Fruit fly (Drosophila melanogaster) whole organism, embryonic: Measurements from ENCODE around the gene CG13075.
A peak's percentile ranks its signal among the peaks of the same experiment; 100 is the strongest.

Experiments
- Ada2b ChIP-seq: fragments of 200-800 bp; sonication (Bioruptor generic); IDR thresholded peaks from 2 replicates; pipeline ENCODE4 v1.3.6; 2022; ENCODE audit warnings: missing biosample characterization, missing genetic modification characterization
- Aef1 ChIP-seq: fragments of 200-800 bp; sonication (Bioruptor generic); IDR thresholded peaks from 3 replicates; pipeline ENCODE4 v1.3.6; 2022; ENCODE audit warnings: missing biosample characterization, missing genetic modification characterization
- Atf6 ChIP-seq: fragments of 200-800 bp; sonication (Bioruptor generic); IDR thresholded peaks from 2 replicates; pipeline ENCODE4 v1.3.6; 2022; ENCODE audit warnings: missing biosample characterization, missing genetic modification characterization
- CG12744 ChIP-seq: fragments of 200-800 bp; sonication (Bioruptor generic); optimal IDR thresholded peaks from 2 replicates; lab custom pipeline; 2016; ENCODE audit warnings: missing biosample characterization, missing genetic modification characterization
- CG13296 ChIP-seq: fragments of 200-800 bp; sonication (Bioruptor generic); optimal IDR thresholded peaks from 3 replicates; lab custom pipeline; 2018; ENCODE audit warnings: missing biosample characterization, mild to moderate bottlenecking, missing genetic modification characterization
- CG14441 ChIP-seq: fragments of 200-800 bp; sonication (Bioruptor generic); IDR thresholded peaks from 2 replicates; pipeline ENCODE4 v1.3.6; 2022; ENCODE audit warnings: missing biosample characterization, missing genetic modification characterization
- CG15011 ChIP-seq: fragments of 200-800 bp; sonication (Bioruptor generic); optimal IDR thresholded peaks from 3 replicates; lab custom pipeline; 2018; ENCODE audit warnings: missing biosample characterization, mild to moderate bottlenecking, missing genetic modification characterization
- CG15269 ChIP-seq: fragments of 200-800 bp; sonication (Bioruptor generic); optimal IDR thresholded peaks from 2 replicates; lab custom pipeline; 2018; ENCODE audit warnings: missing biosample characterization, mild to moderate bottlenecking, missing genetic modification characterization, moderate library complexity
- CG1529 ChIP-seq: fragments of 200-800 bp; sonication (Bioruptor generic); optimal IDR thresholded peaks from 3 replicates; lab custom pipeline; 2018; ENCODE audit warnings: missing biosample characterization, missing genetic modification characterization
- CG16779 ChIP-seq: fragments of 200-800 bp; sonication (Bioruptor generic); IDR thresholded peaks from 2 replicates; pipeline ENCODE4 v1.3.6; 2022; ENCODE audit warnings: missing biosample characterization, missing genetic modification characterization
- CG17361 ChIP-seq: fragments of 200-800 bp; sonication (Bioruptor generic); IDR thresholded peaks from 3 replicates; pipeline ENCODE4 v1.3.6; 2022; ENCODE audit warnings: missing biosample characterization, missing genetic modification characterization
- CG2678 ChIP-seq: fragments of 200-800 bp; sonication (Bioruptor generic); optimal IDR thresholded peaks from 3 replicates; lab custom pipeline; 2019; ENCODE audit warnings: missing biosample characterization, mild to moderate bottlenecking, missing genetic modification characterization, moderate library complexity
- CG33557 ChIP-seq: fragments of 200-800 bp; sonication (Bioruptor generic); optimal IDR thresholded peaks from 2 replicates; lab custom pipeline; 2019; ENCODE audit warnings: missing biosample characterization, mild to moderate bottlenecking, missing genetic modification characterization, moderate library complexity
- CG4617 ChIP-seq: fragments of 200-800 bp; sonication (Bioruptor generic); optimal IDR thresholded peaks from 3 replicates; lab custom pipeline; 2016; ENCODE audit warnings: missing biosample characterization, missing genetic modification characterization, borderline replicate concordance
- CG6683 ChIP-seq: fragments of 200-800 bp; sonication (Bioruptor generic); optimal IDR thresholded peaks from 2 replicates; lab custom pipeline; 2017; ENCODE audit warnings: missing biosample characterization, mild to moderate bottlenecking, missing genetic modification characterization, missing genetic modification reagents
- CG6854 ChIP-seq: fragments of 200-800 bp; sonication (Bioruptor generic); optimal IDR thresholded peaks from 3 replicates; lab custom pipeline; 2017; ENCODE audit warnings: missing biosample characterization, mild to moderate bottlenecking, missing genetic modification characterization
- CG7786 ChIP-seq: fragments of 200-800 bp; sonication (Bioruptor generic); optimal IDR thresholded peaks from 2 replicates; lab custom pipeline; 2016; ENCODE audit warnings: missing biosample characterization, missing genetic modification characterization
- CG8089 ChIP-seq: fragments of 200-800 bp; sonication (Bioruptor generic); optimal IDR thresholded peaks from 3 replicates; lab custom pipeline; 2016; ENCODE audit warnings: missing biosample characterization, missing genetic modification characterization
- CG9932 ChIP-seq: fragments of 200-800 bp; sonication (Bioruptor generic); IDR thresholded peaks from 2 replicates; pipeline ENCODE4 v1.3.6; 2022; ENCODE audit warnings: missing biosample characterization, missing genetic modification characterization
- D ChIP-seq, 2 experiments: fragments of 200-800 bp in 1 of 2; fragments of >200 bp in 1 of 2; sonication (Bioruptor generic) in 1 of 2; optimal IDR thresholded peaks; 2 replicates in 1 of 2; 3 replicates in 1 of 2; lab custom pipeline; 2017; ENCODE audit warnings: mild to moderate bottlenecking in 1 of 2, missing biosample characterization in 1 of 2, missing genetic modification characterization in 1 of 2, missing genetic modification reagents in 1 of 2
- Fer1 ChIP-seq: fragments of 200-800 bp; sonication (Bioruptor generic); optimal IDR thresholded peaks from 2 replicates; lab custom pipeline; 2017; ENCODE audit warnings: missing biosample characterization, mild to moderate bottlenecking, missing genetic modification characterization
- Kr ChIP-seq: fragments of 200-800 bp; sonication (Bioruptor generic); optimal IDR thresholded peaks from 2 replicates; lab custom pipeline; 2017; ENCODE audit warnings: missing biosample characterization, mild to moderate bottlenecking, missing genetic modification characterization
- MTF-1 ChIP-seq: fragments of 200-800 bp; sonication (Bioruptor generic); optimal IDR thresholded peaks from 2 replicates; lab custom pipeline; 2018; ENCODE audit warnings: missing biosample characterization, mild to moderate bottlenecking, missing genetic modification characterization, borderline replicate concordance
- Mad ChIP-seq: fragments of 200-800 bp; sonication (Bioruptor generic); optimal IDR thresholded peaks from 2 replicates; lab custom pipeline; 2016; ENCODE audit warnings: missing biosample characterization, missing genetic modification characterization
- Myb ChIP-seq: fragments of 200-800 bp; sonication (Bioruptor generic); optimal IDR thresholded peaks from 2 replicates; lab custom pipeline; 2016; ENCODE audit warnings: missing biosample characterization, missing genetic modification characterization
- Oaz ChIP-seq: fragments of 200-800 bp; sonication (Bioruptor generic); IDR thresholded peaks from 2 replicates; pipeline ENCODE4 v1.3.6; 2022; ENCODE audit warnings: missing biosample characterization, missing genetic modification characterization
- Scr ChIP-seq: fragments of 200-800 bp; sonication (Bioruptor generic); IDR thresholded peaks from 2 replicates; pipeline ENCODE4 v1.3.6; 2022; ENCODE audit warnings: missing biosample characterization, missing genetic modification characterization; ENCODE audit not compliant: partially characterized antibody
- Spps ChIP-seq: fragments of 200-800 bp; sonication (Bioruptor generic); optimal IDR thresholded peaks from 2 replicates; lab custom pipeline; 2018; ENCODE audit warnings: missing biosample characterization, mild to moderate bottlenecking, missing genetic modification characterization
- Ssrp ChIP-seq: fragments of 200-800 bp; sonication (Bioruptor generic); optimal IDR thresholded peaks from 2 replicates; lab custom pipeline; 2018; ENCODE audit warnings: missing biosample characterization, mild to moderate bottlenecking, missing genetic modification characterization, moderate library complexity
- ara ChIP-seq: fragments of 200-800 bp; sonication (Bioruptor generic); IDR thresholded peaks from 2 replicates; pipeline ENCODE4 v1.3.6; 2022; ENCODE audit warnings: missing biosample characterization, missing genetic modification characterization
- ase ChIP-seq: fragments of 200-800 bp; sonication (Bioruptor generic); IDR thresholded peaks from 3 replicates; pipeline ENCODE4 v1.3.6; 2022; ENCODE audit warnings: missing biosample characterization, missing genetic modification characterization
- ato ChIP-seq: fragments of 200-800 bp; sonication (Bioruptor generic); IDR thresholded peaks from 2 replicates; pipeline ENCODE4 v1.3.6; 2022; ENCODE audit warnings: missing biosample characterization, missing genetic modification characterization; ENCODE audit not compliant: partially characterized antibody
- bbx ChIP-seq: fragments of 200-800 bp; sonication (Bioruptor generic); IDR thresholded peaks from 2 replicates; pipeline ENCODE4 v1.3.6; 2022; ENCODE audit warnings: missing biosample characterization, missing genetic modification characterization; ENCODE audit not compliant: partially characterized antibody
- chn ChIP-seq: fragments of 200-800 bp; sonication (Bioruptor generic); optimal IDR thresholded peaks from 2 replicates; lab custom pipeline; 2016; ENCODE audit warnings: missing biosample characterization, missing genetic modification characterization
- fru ChIP-seq: fragments of >200 bp; optimal IDR thresholded peaks from 2 replicates; lab custom pipeline; 2017
- gcm2 ChIP-seq: fragments of 200-800 bp; sonication (Bioruptor generic); optimal IDR thresholded peaks from 2 replicates; lab custom pipeline; 2016; ENCODE audit warnings: missing biosample characterization, missing genetic modification characterization
- gsb-n ChIP-seq: fragments of 200-800 bp; sonication (Bioruptor generic); optimal IDR thresholded peaks from 3 replicates; lab custom pipeline; 2018; ENCODE audit warnings: missing biosample characterization, mild to moderate bottlenecking, missing genetic modification characterization
- lmd ChIP-seq: fragments of 200-800 bp; sonication (Bioruptor generic); IDR thresholded peaks from 2 replicates; pipeline ENCODE4 v1.3.6; 2022; ENCODE audit warnings: missing biosample characterization, missing genetic modification characterization
- mam ChIP-seq: fragments of 200-800 bp; sonication (Bioruptor generic); optimal IDR thresholded peaks from 3 replicates; lab custom pipeline; 2016; ENCODE audit warnings: missing biosample characterization, missing genetic modification characterization
- nau ChIP-seq: fragments of 200-800 bp; sonication (Bioruptor generic); optimal IDR thresholded peaks from 3 replicates; lab custom pipeline; 2017; ENCODE audit warnings: missing biosample characterization, mild to moderate bottlenecking, missing genetic modification characterization, missing genetic modification reagents
- nerfin-1 ChIP-seq: fragments of 200-800 bp; sonication (Bioruptor generic); optimal IDR thresholded peaks from 3 replicates; lab custom pipeline; 2019; ENCODE audit warnings: missing biosample characterization, mild to moderate bottlenecking, missing genetic modification characterization, moderate library complexity
- ro ChIP-seq: fragments of 200-800 bp; sonication (Bioruptor generic); IDR thresholded peaks from 2 replicates; pipeline ENCODE4 v1.3.6; 2022; ENCODE audit warnings: missing biosample characterization, missing genetic modification characterization
- salm ChIP-seq: fragments of 200-800 bp; sonication (Bioruptor generic); optimal IDR thresholded peaks from 2 replicates; lab custom pipeline; 2018; ENCODE audit warnings: missing biosample characterization, mild to moderate bottlenecking, missing genetic modification characterization
- sc ChIP-seq, 3 experiments: fragments of >200 bp in 2 of 3; fragments of 200-800 bp in 1 of 3; sonication (Bioruptor generic) in 1 of 3; optimal IDR thresholded peaks; 2 replicates in 2 of 3; 3 replicates in 1 of 3; lab custom pipeline; 2017; ENCODE audit warnings: mild to moderate bottlenecking in 1 of 3, missing biosample characterization in 1 of 3, missing genetic modification characterization in 1 of 3, missing genetic modification reagents in 1 of 3
- scrt ChIP-seq: fragments of 200-800 bp; sonication (Bioruptor generic); optimal IDR thresholded peaks from 2 replicates; lab custom pipeline; 2018; ENCODE audit warnings: missing biosample characterization, mild to moderate bottlenecking, missing genetic modification characterization, moderate library complexity
- sens ChIP-seq: fragments of 200-800 bp; sonication (Bioruptor generic); peaks from one replicate; lab custom pipeline; 2016; ENCODE audit warnings: missing biosample characterization, missing genetic modification characterization
- shn ChIP-seq: fragments of 200-800 bp; sonication (Bioruptor generic); optimal IDR thresholded peaks from 3 replicates; lab custom pipeline; 2016; ENCODE audit warnings: missing biosample characterization, missing genetic modification characterization
- sqz ChIP-seq: fragments of 200-800 bp; sonication (Bioruptor generic); optimal IDR thresholded peaks from 3 replicates; lab custom pipeline; 2018; ENCODE audit warnings: missing biosample characterization, mild to moderate bottlenecking, missing genetic modification characterization
- wek ChIP-seq: fragments of 200-800 bp; sonication (Bioruptor generic); optimal IDR thresholded peaks from 3 replicates; lab custom pipeline; 2018; ENCODE audit warnings: missing biosample characterization, mild to moderate bottlenecking, missing genetic modification characterization, moderate library complexity
- zfh2 ChIP-seq: fragments of 200-800 bp; sonication (Bioruptor generic); optimal IDR thresholded peaks from 2 replicates; lab custom pipeline; 2016; ENCODE audit warnings: missing biosample characterization, missing genetic modification characterization

Gene CG13075

dm6 chr3L:16105528-16105927 is 21.7 kb downstream of the CG13075 start, which contains the start of the genes IntS9 and CG43295 (continued):
- no peak for TF ChIP-seq ro (GFP tag; lab: Robert Waterston, UW)
- peak; percentile 81 for TF ChIP-seq Spps (tag; lab: Kevin White, UChicago)
- TF ChIP-seq mam = peak; percentile 89
- peak; percentile 32 for TF ChIP-seq wek (GFP tag; lab: Kevin White, UChicago)
- TF ChIP-seq gcm2 = peak; percentile 75
- no peak for TF ChIP-seq fru (lab: Kevin White, UChicago)
- TF ChIP-seq Ada2b (GFP tag; lab: Robert Waterston, UW) = peak; percentile 86
- TF ChIP-seq chn (GFP tag; lab: Kevin White, UChicago) = peak; percentile 90
- TF ChIP-seq CG14441 (GFP tag; lab: Robert Waterston, UW) = peak; percentile 89
- no peak for TF ChIP-seq ato (GFP tag; lab: Robert Waterston, UW)
- no peak for TF ChIP-seq D (optimal IDR thresholded peaks at IDR 0.05; lab: Kevin White, UChicago)
- TF ChIP-seq D (GFP tag; optimal IDR thresholded peaks at IDR 0.05; lab: Kevin White, UChicago) = peak; percentile 62
- peak; percentile 93 for TF ChIP-seq scrt (GFP tag; lab: Kevin White, UChicago)
- TF ChIP-seq CG33557 (GFP tag; lab: Kevin White, UChicago) = peak; percentile 63
- TF ChIP-seq CG15011 (GFP tag; lab: Kevin White, UChicago) = no peak
- no peak for TF ChIP-seq CG1529 (GFP tag; lab: Kevin White, UChicago)
- no peak for TF ChIP-seq CG2678 (tag; lab: Kevin White, UChicago)
- peak; percentile 79 for TF ChIP-seq ase (GFP tag; lab: Robert Waterston, UW)
- TF ChIP-seq MTF-1 (GFP tag; lab: Kevin White, UChicago) = no peak
- peak; percentile 82 for TF ChIP-seq Aef1 (GFP tag; lab: Robert Waterston, UW)
- peak; percentile 85 for TF ChIP-seq CG7786 (GFP tag; lab: Kevin White, UChicago)
- TF ChIP-seq CG16779 (GFP tag; lab: Robert Waterston, UW) = peak; percentile 73; the same call in 1 of the 2 replicates
- TF ChIP-seq Ssrp (tag; lab: Kevin White, UChicago) = peak; percentile 78
- no peak for TF ChIP-seq gsb-n (tag; lab: Kevin White, UChicago)
- no peak for TF ChIP-seq Kr (GFP tag; lab: Kevin White, UChicago)
- TF ChIP-seq CG12744 (GFP tag; lab: Kevin White, UChicago) = peak; percentile 76
- peak; percentile 5 for TF ChIP-seq CG6854 (GFP tag; lab: Kevin White, UChicago)
- peak; percentile 19 for TF ChIP-seq CG6683 (GFP tag; lab: Kevin White, UChicago)
- peak; percentile 91 for TF ChIP-seq zfh2 (GFP tag; lab: Kevin White, UChicago)
- TF ChIP-seq CG9932 = peak; percentile 79
- TF ChIP-seq CG15269 (tag; lab: Kevin White, UChicago) = no peak
- TF ChIP-seq shn (GFP tag; lab: Kevin White, UChicago) = peak; percentile 88
- TF ChIP-seq nerfin-1 = no peak
- peak; percentile 77 for TF ChIP-seq CG4617 (GFP tag; lab: Kevin White, UChicago)
- peak; percentile 74 for TF ChIP-seq Oaz (GFP tag; lab: Robert Waterston, UW)
- no peak; the same call in 2 of the 3 replicates for TF ChIP-seq CG17361 (GFP tag; lab: Robert Waterston, UW)
- TF ChIP-seq sens (GFP tag; lab: Kevin White, UChicago) = peak; percentile 99
- no peak for TF ChIP-seq sqz (GFP tag; lab: Kevin White, UChicago)
- peak; percentile 84 for TF ChIP-seq CG8089
- TF ChIP-seq salm = no peak
- TF ChIP-seq lmd (GFP tag; lab: Robert Waterston, UW) = peak; percentile 79
- TF ChIP-seq Scr (GFP tag; lab: Robert Waterston, UW) = peak; percentile 37
- TF ChIP-seq CG13296 = no peak
- TF ChIP-seq ara (GFP tag; lab: Robert Waterston, UW) = peak; percentile 87
- no peak for TF ChIP-seq bbx (GFP tag; lab: Robert Waterston, UW)
- TF ChIP-seq Mad = peak; percentile 86
- TF ChIP-seq Atf6 = peak; percentile 82
- no peak for TF ChIP-seq nau (GFP tag; lab: Kevin White, UChicago)
- peak; percentile 70 for TF ChIP-seq Myb
- no peak for TF ChIP-seq Fer1 (GFP tag; lab: Kevin White, UChicago)
- no peak for TF ChIP-seq sc (optimal IDR thresholded peaks at IDR 0.05; lab: Kevin White, UChicago)
- TF ChIP-seq sc (GFP tag; optimal IDR thresholded peaks at IDR 0.05; lab: Kevin White, UChicago) = peak; percentile 55
